Worm (Caenorhabditis elegans) whole organism, late embryonic: ENCODE measurements around the gene F20A1.6.

ENCODE experiments used
- elt-2 ChIP-seq: sonication (generic microtip); optimal IDR thresholded peaks from 2 replicates; lab custom pipeline; 2016; ENCODE audit warnings: missing genetic modification reagents, missing genetic modification characterization, missing compliant biosample characterization
- npax-4 ChIP-seq: sonication (generic microtip); optimal IDR thresholded peaks from 2 replicates; lab custom pipeline; 2016; ENCODE audit warnings: missing genetic modification characterization, missing compliant biosample characterization
- pha-4 ChIP-seq: fragments of 150-350 bp; optimal IDR thresholded peaks from 2 replicates; lab custom pipeline; 2018; ENCODE audit warnings: missing biosample characterization, missing genetic modification reagents, missing genetic modification characterization
- sox-4 ChIP-seq: sonication (generic microtip); optimal IDR thresholded peaks from 2 replicates; lab custom pipeline; 2017; ENCODE audit warnings: mild to moderate bottlenecking, missing genetic modification characterization, inconsistent platforms, missing compliant biosample characterization
- unc-3 ChIP-seq, 2 experiments: fragments of 200-800 bp in 1 of 2; sonication (Bioruptor generic) in 1 of 2; sonication (generic microtip) in 1 of 2; conservative IDR thresholded peaks in 1 of 2; optimal IDR thresholded peaks in 1 of 2; 2 replicates each; pipeline versions ENCODE4 v1.3.6 to Lab custom; 2016 to 2022; ENCODE audit warnings: missing compliant biosample characterization in 2 of 2, missing genetic modification characterization in 2 of 2, missing genetic modification reagents in 1 of 2

- TF ChIP-seq unc-3 (GFP tag; conservative IDR thresholded peaks at IDR 0.05; lab: Robert Waterston, UW) (no peak), unc-3 (tag; optimal IDR thresholded peaks at IDR 0.05; lab: Kevin White, UChicago) (no peak), elt-2 (no peak), sox-4 (tag; lab: Kevin White, UChicago) (no peak), npax-4 (tag; lab: Kevin White, UChicago) (no peak), pha-4 (tag; lab: Kevin White, UChicago) (no peak)
Measured at ce11 chrV:7068861-7069260, 41.9 kb upstream of the F20A1.6 start.
